Worm (Caenorhabditis elegans): ENCODE data around the gene ZC190.6.

ZC190.6 gene

ce11 chrV:8626406-8626805 is 50.7 kb downstream of the ZC190.6 start:
- TF ChIP-seq pat-9 (tag; optimal IDR thresholded peaks at IDR 0.05) (no peak), tbx-7 (tag; optimal IDR thresholded peaks at IDR 0.05) (no peak), unc-55 (GFP tag; optimal IDR thresholded peaks at IDR 0.05) (peak; percentile 12), mec-3 (tag; optimal IDR thresholded peaks at IDR 0.05; ENCODE audit: borderline replicate concordance) (no peak), nhr-11 (tag; optimal IDR thresholded peaks at IDR 0.05) (no peak), lim-6 (tag; optimal IDR thresholded peaks at IDR 0.05) (no peak)

Measured in whole organism, late embryonic.